Fruit fly (Drosophila melanogaster) S2 (cell line): Measurements from ENCODE around the gene ckd.

Experiments used
- CG8478 ChIP-seq: fragments of >200 bp; optimal IDR thresholded peaks from 2 replicates; lab custom pipeline; 2018
- CTCF ChIP-seq, 2 experiments: fragments of >200 bp; optimal IDR thresholded peaks; 2 replicates each; lab custom pipeline; 2018

dm6 chr3L:3242121-3243083 lies 15.3 kb upstream of the ckd start:
- no peak for TF ChIP-seq CG8478
- TF ChIP-seq CTCF (optimal IDR thresholded peaks at IDR 0.05; lab: Kevin White, UChicago), result no peak
